Fruit fly (Drosophila melanogaster) whole organism, pupa: ENCODE results near the gene Kap-alpha3.

ENCODE experiments used
- CG10348 ChIP-seq: fragments of 200-800 bp; sonication (Bioruptor generic); IDR thresholded peaks from 2 replicates; pipeline ENCODE4 v1.3.6; 2022; ENCODE audit warnings: missing biosample characterization, missing genetic modification characterization
- CG12605 ChIP-seq: fragments of 200-800 bp; sonication (Bioruptor generic); IDR thresholded peaks from 2 replicates; pipeline ENCODE4 v1.3.6; 2022; ENCODE audit warnings: missing biosample characterization, missing genetic modification characterization
- CG13204 ChIP-seq: fragments of 200-800 bp; sonication (Bioruptor generic); optimal IDR thresholded peaks from 2 replicates; lab custom pipeline; 2018; ENCODE audit warnings: missing biosample characterization, mild to moderate bottlenecking, missing genetic modification characterization, moderate library complexity
- CG14655 ChIP-seq: fragments of 200-800 bp; sonication (Bioruptor generic); optimal IDR thresholded peaks from 3 replicates; lab custom pipeline; 2017; ENCODE audit warnings: mild to moderate bottlenecking, missing biosample characterization, missing genetic modification reagents, missing genetic modification characterization
- CG15710 ChIP-seq: fragments of 200-800 bp; sonication (Bioruptor generic); optimal IDR thresholded peaks from 2 replicates; lab custom pipeline; 2018; ENCODE audit warnings: missing biosample characterization, mild to moderate bottlenecking, missing genetic modification characterization, moderate library complexity
- CG17806 ChIP-seq: fragments of 200-800 bp; sonication (Bioruptor generic); optimal IDR thresholded peaks from 2 replicates; lab custom pipeline; 2018; ENCODE audit warnings: missing biosample characterization, mild to moderate bottlenecking, missing genetic modification characterization, moderate library complexity
- CG32121 ChIP-seq: fragments of 200-800 bp; sonication (Bioruptor generic); IDR thresholded peaks from 2 replicates; pipeline ENCODE4 v1.3.6; 2022; ENCODE audit warnings: missing biosample characterization, missing genetic modification characterization
- CG34367 ChIP-seq: fragments of 200-800 bp; sonication (Bioruptor generic); optimal IDR thresholded peaks from 2 replicates; lab custom pipeline; 2018; ENCODE audit warnings: missing biosample characterization, mild to moderate bottlenecking, missing genetic modification characterization
- CG4496 ChIP-seq: fragments of 200-800 bp; sonication (Bioruptor generic); IDR thresholded peaks from 3 replicates; pipeline ENCODE4 v1.3.6; 2022; ENCODE audit warnings: missing biosample characterization, missing genetic modification characterization
- CG8159 ChIP-seq: fragments of 200-800 bp; sonication (Bioruptor generic); optimal IDR thresholded peaks from 3 replicates; lab custom pipeline; 2018; ENCODE audit warnings: missing biosample characterization, mild to moderate bottlenecking, missing genetic modification characterization, moderate library complexity
- CG8301 ChIP-seq: fragments of 200-800 bp; sonication (Bioruptor generic); optimal IDR thresholded peaks from 2 replicates; lab custom pipeline; 2018; ENCODE audit warnings: missing biosample characterization, mild to moderate bottlenecking, missing genetic modification characterization
- CG9948 ChIP-seq: fragments of 200-800 bp; sonication (Bioruptor generic); optimal IDR thresholded peaks from 2 replicates; lab custom pipeline; 2018; ENCODE audit warnings: missing biosample characterization, mild to moderate bottlenecking, missing genetic modification characterization, moderate library complexity
- D1 ChIP-seq: fragments of 200-800 bp; sonication (Bioruptor generic); optimal IDR thresholded peaks from 2 replicates; lab custom pipeline; 2018; ENCODE audit warnings: missing biosample characterization, mild to moderate bottlenecking, missing genetic modification characterization, moderate library complexity
- EcR ChIP-seq: fragments of 200-800 bp; sonication (Bioruptor generic); optimal IDR thresholded peaks from 3 replicates; lab custom pipeline; 2019; ENCODE audit warnings: missing biosample characterization, missing genetic modification characterization, mild to moderate bottlenecking, moderate library complexity, missing genetic modification reagents
- Ets98B ChIP-seq: fragments of 200-800 bp; sonication (Bioruptor generic); IDR thresholded peaks from 2 replicates; pipeline ENCODE4 v1.3.6; 2022; ENCODE audit warnings: missing biosample characterization, missing genetic modification characterization
- Pif1A ChIP-seq: fragments of 200-800 bp; sonication (Bioruptor generic); optimal IDR thresholded peaks from 3 replicates; lab custom pipeline; 2016; ENCODE audit warnings: missing biosample characterization, missing genetic modification characterization
- Pif1B ChIP-seq: fragments of 200-800 bp; sonication (Bioruptor generic); optimal IDR thresholded peaks from 3 replicates; lab custom pipeline; 2016; ENCODE audit warnings: missing biosample characterization, missing genetic modification characterization
- Snoo ChIP-seq: fragments of 200-800 bp; sonication (Bioruptor generic); optimal IDR thresholded peaks from 3 replicates; lab custom pipeline; 2017; ENCODE audit warnings: missing biosample characterization, mild to moderate bottlenecking, missing genetic modification characterization, inconsistent platforms
- fd96Ca ChIP-seq: fragments of 200-800 bp; sonication (Bioruptor generic); IDR thresholded peaks from 3 replicates; pipeline ENCODE4 v1.3.6; 2022; ENCODE audit warnings: missing biosample characterization, missing genetic modification characterization
- gl ChIP-seq: fragments of 200-800 bp; sonication (Bioruptor generic); optimal IDR thresholded peaks from 2 replicates; lab custom pipeline; 2018; ENCODE audit warnings: missing biosample characterization, mild to moderate bottlenecking, missing genetic modification characterization
- rn ChIP-seq: fragments of 200-800 bp; sonication (Bioruptor generic); IDR thresholded peaks from 2 replicates; pipeline ENCODE4 v1.3.6; 2022; ENCODE audit warnings: missing biosample characterization, missing genetic modification characterization

Gene Kap-alpha3

DNA sequence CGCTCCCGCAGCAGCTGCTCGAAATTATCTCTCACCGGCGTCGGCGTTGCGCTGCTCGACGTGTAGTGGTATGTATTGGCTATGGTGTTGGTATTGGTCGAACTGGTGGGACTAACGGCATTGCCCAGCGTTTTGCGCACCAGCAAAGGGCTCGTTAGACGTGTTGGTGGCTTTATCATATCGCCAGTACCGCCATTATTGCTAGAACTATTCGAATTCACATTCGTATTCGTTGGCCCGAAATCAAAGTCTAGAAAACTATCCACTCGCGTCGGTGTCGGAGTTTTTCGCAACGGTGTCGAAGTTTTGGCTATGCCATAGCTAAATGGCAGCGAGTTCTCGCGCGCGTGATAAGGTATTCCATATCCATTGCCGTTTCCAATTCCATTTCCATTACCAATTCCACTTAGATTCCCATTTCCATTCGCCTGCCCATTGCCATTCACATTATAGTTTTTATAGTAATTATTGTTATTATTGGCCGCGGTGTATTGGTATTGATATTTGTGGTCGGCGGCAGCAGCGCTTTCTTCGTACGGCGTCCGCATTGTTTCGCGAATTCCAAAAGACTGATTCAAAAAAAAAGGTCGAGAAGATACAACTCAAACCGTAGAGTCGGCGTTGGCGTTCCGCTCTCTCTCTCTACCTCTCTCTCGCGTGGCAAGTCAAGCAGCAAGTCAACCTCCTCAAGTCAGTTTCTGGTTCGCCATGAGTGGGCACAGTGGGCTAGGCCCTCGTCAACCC lies 44.9 kb downstream of the Kap-alpha3 start, which contains the start of gene by:
TSS of gene by (minus strand) at position 575 of the 744 bp plus-strand sequence.
- TF ChIP-seq CG14655 (GFP tag; lab: Kevin White, UChicago): no peak
- no peak for TF ChIP-seq CG8159 (tag; lab: Kevin White, UChicago)
- TF ChIP-seq Ets98B: no peak; the same call in 1 of the 2 replicates

DNA sequence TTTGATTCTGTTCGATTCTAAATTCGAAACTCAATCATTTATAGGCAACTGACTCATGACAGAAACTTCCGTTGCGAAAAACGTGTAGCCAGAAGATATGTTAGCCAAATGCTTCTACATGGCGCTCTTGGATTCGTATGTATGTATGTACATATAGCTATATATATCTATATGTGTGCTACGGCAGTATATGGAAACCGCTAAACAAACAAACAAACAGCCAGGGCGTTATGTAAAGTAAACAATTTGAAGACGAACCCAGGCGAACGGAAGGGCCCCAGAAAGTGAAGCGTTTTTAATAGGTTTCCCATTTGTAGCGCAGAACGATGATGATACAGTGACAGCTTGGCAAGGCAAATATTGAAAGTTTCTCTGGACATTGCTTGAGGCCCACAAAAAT lies 47.6 kb downstream of the Kap-alpha3 start:
- TF ChIP-seq CG15710 (tag; lab: Kevin White, UChicago) (no peak), CG17806 (tag; lab: Kevin White, UChicago) (no peak), CG34367 (tag; lab: Kevin White, UChicago) (no peak), CG13204 (GFP tag; lab: Kevin White, UChicago) (no peak), gl (no peak), CG8159 (tag; lab: Kevin White, UChicago) (no peak), Snoo (tag; lab: Kevin White, UChicago) (no peak), D1 (tag; lab: Kevin White, UChicago) (no peak), Pif1B (GFP tag; lab: Kevin White, UChicago) (no peak), CG32121 (GFP tag; lab: Robert Waterston, UW) (no peak), CG14655 (GFP tag; lab: Kevin White, UChicago) (no peak), rn (GFP tag; lab: Robert Waterston, UW) (no peak)

DNA sequence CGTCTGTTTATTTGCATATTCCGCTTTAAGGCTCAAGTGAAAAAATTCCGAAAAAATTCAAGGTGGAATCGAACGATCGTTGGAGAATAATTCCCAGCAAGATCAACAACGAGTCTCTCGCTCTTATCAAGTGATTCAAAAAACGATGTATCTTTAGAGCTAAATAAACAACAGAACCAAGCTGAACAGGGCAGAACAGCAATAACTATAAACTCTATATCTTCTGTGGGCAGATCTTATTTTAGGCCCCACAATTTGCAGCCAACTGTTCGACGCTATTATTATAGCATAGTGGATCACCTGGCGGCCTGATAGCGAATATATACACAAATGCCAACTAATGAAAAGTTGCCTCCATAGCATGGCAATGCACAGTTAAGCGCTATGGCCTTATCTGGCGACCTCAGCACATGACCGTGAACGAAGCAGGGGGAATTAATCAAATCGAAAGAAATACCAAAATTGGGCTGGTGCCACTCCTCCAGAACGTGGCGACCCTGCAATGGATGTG lies 48.1 kb downstream of the Kap-alpha3 start:
- no peak for TF ChIP-seq Pif1B (GFP tag; lab: Kevin White, UChicago)
- no peak for TF ChIP-seq fd96Ca (GFP tag; lab: Robert Waterston, UW)
- TF ChIP-seq gl: no peak
- TF ChIP-seq rn (GFP tag; lab: Robert Waterston, UW): no peak
- no peak for TF ChIP-seq Ets98B
- no peak for TF ChIP-seq CG17806 (tag; lab: Kevin White, UChicago)
- TF ChIP-seq CG8159 (tag; lab: Kevin White, UChicago): no peak
- no peak for TF ChIP-seq CG13204 (GFP tag; lab: Kevin White, UChicago)
- TF ChIP-seq CG32121 (GFP tag; lab: Robert Waterston, UW): no peak
- no peak for TF ChIP-seq EcR
- no peak for TF ChIP-seq CG34367 (tag; lab: Kevin White, UChicago)
- TF ChIP-seq CG9948 (tag; lab: Kevin White, UChicago): no peak
- no peak for TF ChIP-seq CG4496 (GFP tag; lab: Robert Waterston, UW)
- TF ChIP-seq CG8301 (tag; lab: Kevin White, UChicago): no peak
- no peak for TF ChIP-seq CG14655 (GFP tag; lab: Kevin White, UChicago)
- TF ChIP-seq CG10348 (GFP tag; lab: Robert Waterston, UW): no peak
- TF ChIP-seq D1 (tag; lab: Kevin White, UChicago): no peak
- no peak for TF ChIP-seq Snoo (tag; lab: Kevin White, UChicago)
- no peak for TF ChIP-seq Pif1A (GFP tag; lab: Kevin White, UChicago)
- TF ChIP-seq CG12605 (GFP tag; lab: Robert Waterston, UW): no peak

DNA sequence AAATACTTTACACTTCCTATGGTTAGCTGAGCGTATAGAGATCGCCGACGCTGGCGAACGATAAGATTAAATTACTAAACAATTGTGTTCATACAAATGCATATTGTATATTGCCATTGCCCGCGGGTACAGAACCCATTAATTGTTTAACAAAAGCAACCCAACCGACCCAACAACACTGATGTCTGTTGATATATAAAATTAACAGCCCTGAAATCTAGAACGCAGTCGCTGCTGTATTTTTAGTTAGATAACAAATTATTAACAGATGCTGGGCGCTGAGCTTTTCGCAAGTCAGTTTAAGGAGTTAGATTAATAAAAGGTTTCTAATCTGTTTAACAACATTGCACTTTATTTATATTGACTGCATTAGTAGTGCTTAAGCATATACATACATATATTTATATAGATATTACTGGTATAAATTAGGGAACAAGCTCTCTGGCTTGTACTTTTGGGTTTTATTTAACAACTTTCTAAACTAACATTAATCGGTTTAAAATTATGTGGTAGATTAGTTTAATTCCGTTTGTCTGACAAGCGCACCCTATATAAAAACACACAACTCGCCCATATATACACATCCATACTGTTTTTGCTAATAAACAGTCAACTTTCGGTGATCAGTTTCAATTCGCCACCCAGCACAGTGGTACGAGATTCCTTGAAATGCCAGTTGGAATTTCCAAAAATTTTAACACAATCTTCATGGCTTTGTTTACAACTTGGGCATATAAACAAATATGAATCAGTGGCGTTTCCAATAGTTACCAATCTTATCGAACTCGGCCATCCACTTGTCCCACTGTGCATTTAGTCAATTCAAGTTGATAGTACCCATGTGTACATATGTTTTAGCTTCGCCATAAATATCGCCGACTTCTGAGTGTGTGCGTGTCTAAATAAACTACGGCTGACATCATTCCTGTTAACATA lies 49.4 kb downstream of the Kap-alpha3 start:
- TF ChIP-seq Pif1A (GFP tag; lab: Kevin White, UChicago): peak; percentile 91
- no peak for TF ChIP-seq D1 (tag; lab: Kevin White, UChicago)
- peak; percentile 94 for TF ChIP-seq CG32121 (GFP tag; lab: Robert Waterston, UW)
- TF ChIP-seq Pif1B (GFP tag; lab: Kevin White, UChicago): no peak
- no peak for TF ChIP-seq CG13204 (GFP tag; lab: Kevin White, UChicago)
- TF ChIP-seq CG9948 (tag; lab: Kevin White, UChicago): peak; percentile 76
- no peak for TF ChIP-seq CG14655 (GFP tag; lab: Kevin White, UChicago)
- peak; percentile 88 for TF ChIP-seq CG12605 (GFP tag; lab: Robert Waterston, UW)
- peak; percentile 82 for TF ChIP-seq CG17806 (tag; lab: Kevin White, UChicago)
- peak; percentile 96 for TF ChIP-seq Ets98B
- TF ChIP-seq CG15710 (tag; lab: Kevin White, UChicago): no peak
- TF ChIP-seq Snoo (tag; lab: Kevin White, UChicago): peak; percentile 79
- no peak for TF ChIP-seq EcR
- peak; percentile 71 for TF ChIP-seq CG10348 (GFP tag; lab: Robert Waterston, UW)
- TF ChIP-seq rn (GFP tag; lab: Robert Waterston, UW): peak; percentile 80
- no peak for TF ChIP-seq CG8159 (tag; lab: Kevin White, UChicago)
- TF ChIP-seq fd96Ca (GFP tag; lab: Robert Waterston, UW): peak; percentile 97
- TF ChIP-seq CG34367 (tag; lab: Kevin White, UChicago): no peak
- TF ChIP-seq CG4496 (GFP tag; lab: Robert Waterston, UW): peak; percentile 97
- TF ChIP-seq CG8301 (tag; lab: Kevin White, UChicago): peak; percentile 84
- TF ChIP-seq gl: peak; percentile 62
